Fruit fly (Drosophila melanogaster) S2 (cell line): ENCODE measurements around the gene dib.

Source experiments
- CG8478 ChIP-seq: fragments of >200 bp; optimal IDR thresholded peaks from 2 replicates; lab custom pipeline; 2018
- CTCF ChIP-seq, 2 experiments: fragments of >200 bp; optimal IDR thresholded peaks; 2 replicates each; lab custom pipeline; 2018

dib gene

DNA sequence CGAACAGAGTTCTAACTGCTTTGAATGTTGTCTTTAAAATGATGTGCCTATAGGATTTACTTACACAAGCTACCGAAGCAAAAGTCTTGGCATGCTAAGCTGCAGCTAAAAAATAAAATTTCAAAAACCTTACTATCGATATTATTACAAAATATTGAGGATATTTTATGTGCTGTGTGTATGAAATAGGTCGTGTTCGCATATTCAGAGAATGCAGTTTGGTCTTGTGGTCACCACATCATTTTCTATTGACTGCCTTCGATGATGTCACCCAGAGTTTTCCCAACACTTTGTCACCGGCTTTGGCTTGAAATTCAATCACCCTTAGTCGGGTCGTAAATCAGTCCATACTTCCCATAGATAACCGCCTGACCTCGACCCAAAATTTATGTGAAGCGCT is 14.5 kb upstream of the dib start, which contains the start of gene Dpy-30L2:
TSS of gene Dpy-30L2 (minus strand) at position 101 of the 400 bp plus-strand sequence.
- TF ChIP-seq CG8478 (lab: Kevin White, UChicago) (no peak), CTCF (optimal IDR thresholded peaks at IDR 0.05; lab: Kevin White, UChicago) (no peak)

DNA sequence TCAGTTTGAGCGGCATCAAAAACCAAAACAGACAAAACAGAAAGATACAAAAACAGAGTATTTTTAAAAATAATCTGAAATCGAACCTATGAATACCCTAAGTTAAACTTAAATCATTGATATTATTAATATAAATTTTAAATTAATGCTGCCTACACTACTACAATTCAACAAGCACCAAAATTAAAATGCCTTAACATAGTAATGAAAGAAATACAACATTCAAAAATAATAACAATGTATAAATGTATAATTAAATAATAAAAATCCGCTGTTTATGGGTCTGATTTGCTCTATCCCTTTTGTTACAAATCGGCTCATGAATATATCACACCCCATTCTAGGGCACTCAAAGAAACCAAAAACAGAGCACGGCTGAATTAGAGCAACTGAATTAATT is 13.0 kb upstream of the dib start:
- no peak for TF ChIP-seq CG8478 (lab: Kevin White, UChicago)

DNA sequence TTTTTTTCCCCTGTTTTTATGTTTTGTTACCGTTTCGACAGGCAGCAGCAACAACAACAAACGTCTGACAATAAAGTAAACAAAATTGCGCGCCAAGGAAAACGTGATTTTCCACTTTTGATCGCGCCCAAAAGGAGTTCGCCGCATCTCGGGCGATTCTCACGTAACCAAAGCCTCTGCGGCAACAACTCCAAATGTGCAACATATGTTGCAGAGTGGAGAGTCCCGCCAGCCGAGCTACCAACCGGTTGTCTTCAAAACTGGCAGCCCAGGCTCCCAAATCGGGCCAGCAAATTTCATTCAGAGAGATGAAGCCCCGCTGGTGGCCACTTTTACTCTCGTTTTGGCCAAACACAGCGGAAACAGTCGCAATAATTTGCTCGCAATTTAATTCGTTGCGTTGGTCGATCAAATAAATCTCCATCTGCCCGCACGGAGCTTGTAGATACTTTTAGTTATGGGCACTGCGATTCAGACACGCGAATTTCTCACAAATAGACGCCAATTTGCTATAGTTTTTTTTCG is 6.6 kb upstream of the dib start:
- no peak for TF ChIP-seq CTCF (optimal IDR thresholded peaks at IDR 0.05; lab: Kevin White, UChicago)
- TF ChIP-seq CG8478 (lab: Kevin White, UChicago): no peak

DNA sequence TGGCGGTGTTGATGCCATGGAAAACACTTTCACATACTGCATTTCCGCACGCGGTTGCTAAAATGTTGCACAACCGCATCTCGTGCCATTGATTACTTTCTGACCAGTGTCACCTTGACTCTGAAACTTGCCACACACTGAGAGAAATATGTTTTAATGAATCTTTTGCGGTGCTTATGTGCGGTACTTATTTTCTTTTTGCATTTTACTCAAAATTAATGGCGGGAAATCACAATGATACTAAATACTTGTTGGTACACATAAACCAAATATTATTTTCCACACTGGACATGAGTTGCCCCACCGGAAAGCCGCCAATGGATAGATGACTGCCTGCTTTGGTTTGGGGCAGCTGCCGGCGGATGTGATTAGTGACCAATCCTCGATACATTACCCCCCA is 5.3 kb upstream of the dib start:
- TF ChIP-seq CTCF (optimal IDR thresholded peaks at IDR 0.05; lab: Kevin White, UChicago) (no peak), CG8478 (lab: Kevin White, UChicago) (no peak)

DNA sequence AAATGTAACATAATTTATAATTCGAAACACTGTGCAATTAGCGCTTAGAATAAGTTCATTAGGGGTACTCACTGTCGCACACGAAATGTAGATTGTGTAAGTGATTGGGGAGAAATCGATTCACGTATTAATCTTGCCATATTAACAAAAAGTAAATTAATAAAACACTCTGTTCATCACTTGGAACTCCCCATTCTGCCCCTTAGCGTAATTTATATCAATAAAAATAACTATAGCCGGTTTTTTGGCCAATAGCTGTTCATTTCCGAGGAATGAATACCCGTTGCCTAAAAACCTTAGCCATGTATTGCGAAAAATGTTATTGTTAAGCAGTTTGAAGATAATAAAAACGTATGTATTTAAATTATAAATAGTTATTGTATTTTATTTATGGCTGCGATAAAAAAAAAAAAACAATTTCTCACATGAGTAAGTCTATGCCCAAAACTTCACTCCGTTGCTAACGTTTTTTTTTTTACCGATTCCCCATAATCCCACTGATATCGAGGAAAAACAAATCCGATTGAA is 2.7 kb upstream of the dib start, which contains the start of gene Ugt305A1:
TSS of gene Ugt305A1 (plus strand) at position 478 of the 528 bp plus-strand sequence.
- TF ChIP-seq CTCF (optimal IDR thresholded peaks at IDR 0.05; lab: Kevin White, UChicago) (no peak), CG8478 (lab: Kevin White, UChicago) (no peak)

DNA sequence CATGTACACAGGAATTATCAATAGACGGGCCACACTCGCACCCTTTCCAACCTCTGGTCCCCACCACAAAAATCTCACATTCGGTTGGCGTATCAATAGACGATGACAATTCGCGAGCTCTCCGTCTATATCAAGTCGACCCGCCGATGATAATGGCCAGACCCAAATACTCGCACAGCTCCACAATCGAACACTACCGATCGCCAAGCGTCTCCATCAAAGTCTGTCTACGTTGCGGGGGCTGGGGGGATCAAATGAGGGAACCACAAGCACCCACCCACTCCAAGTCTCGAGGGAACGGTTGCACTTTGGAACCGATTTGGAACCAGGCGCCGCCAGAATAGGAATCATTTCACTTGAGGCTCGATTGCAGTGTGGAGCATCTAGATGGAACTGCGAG is 6.3 kb downstream of the dib start:
- no peak for TF ChIP-seq CTCF (optimal IDR thresholded peaks at IDR 0.05; lab: Kevin White, UChicago)
- TF ChIP-seq CG8478 (lab: Kevin White, UChicago): no peak

DNA sequence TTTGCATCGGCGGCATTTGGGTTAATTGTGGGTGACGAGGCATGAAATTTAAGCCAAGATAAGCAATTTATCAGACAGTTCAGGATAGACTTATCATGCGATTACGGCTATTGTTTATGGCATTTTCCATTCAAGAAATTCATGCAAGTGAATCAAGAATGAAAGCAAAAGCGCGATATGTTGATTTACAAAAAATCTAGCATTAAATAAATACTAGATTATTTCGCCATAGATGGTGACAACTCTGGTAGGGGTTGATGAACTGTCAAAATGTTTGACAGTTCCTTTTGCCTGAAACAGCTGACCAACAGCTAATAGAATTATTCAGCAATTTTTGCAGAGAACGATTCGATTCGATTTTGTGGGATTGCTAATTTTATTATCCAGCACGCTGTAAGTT is 7.0 kb downstream of the dib start, which contains the start of gene CG32259:
TSS of gene CG32259 (plus strand) at position 301 of the 400 bp plus-strand sequence.
- TF ChIP-seq CTCF (optimal IDR thresholded peaks at IDR 0.05; lab: Kevin White, UChicago) (no peak), CG8478 (lab: Kevin White, UChicago) (no peak)

DNA sequence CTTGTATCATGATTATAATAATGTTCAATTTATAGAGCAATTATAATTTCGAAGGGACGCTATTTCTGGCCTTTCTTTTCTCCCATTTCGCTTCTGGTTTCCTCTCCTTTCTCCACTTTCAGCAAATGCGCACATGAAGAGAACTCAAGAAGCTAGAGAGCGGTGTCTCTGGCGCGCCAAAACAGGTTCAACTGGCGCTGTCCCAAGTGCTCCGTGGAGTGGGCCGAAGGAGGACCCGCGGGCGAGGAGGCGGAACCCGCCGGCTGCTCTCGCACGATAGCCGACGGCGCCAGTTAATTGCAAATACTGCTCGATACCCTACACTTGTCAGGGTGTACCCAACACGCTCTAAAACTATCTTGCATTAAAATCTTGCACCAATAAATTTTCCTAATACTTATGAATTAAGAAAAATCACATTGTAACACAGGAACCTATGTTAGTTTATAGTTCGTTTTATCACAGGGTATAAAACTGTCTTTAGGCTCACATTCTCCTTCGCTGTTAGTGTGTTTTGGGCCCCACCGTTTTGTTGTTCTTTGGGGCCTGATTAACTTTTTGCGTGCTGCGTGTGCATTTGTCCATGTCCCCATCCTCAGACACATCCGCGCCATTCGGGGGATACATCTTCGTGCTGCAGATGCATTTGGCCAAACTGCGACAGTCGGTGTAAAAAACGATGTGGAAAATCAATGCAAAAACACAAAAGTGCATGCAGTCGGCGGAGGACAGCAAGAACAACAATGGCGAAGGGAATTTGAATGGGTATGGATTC is 8.3 kb downstream of the dib start:
- TF ChIP-seq CG8478 (lab: Kevin White, UChicago): no peak
- no peak for TF ChIP-seq CTCF (optimal IDR thresholded peaks at IDR 0.05; lab: Kevin White, UChicago)

DNA sequence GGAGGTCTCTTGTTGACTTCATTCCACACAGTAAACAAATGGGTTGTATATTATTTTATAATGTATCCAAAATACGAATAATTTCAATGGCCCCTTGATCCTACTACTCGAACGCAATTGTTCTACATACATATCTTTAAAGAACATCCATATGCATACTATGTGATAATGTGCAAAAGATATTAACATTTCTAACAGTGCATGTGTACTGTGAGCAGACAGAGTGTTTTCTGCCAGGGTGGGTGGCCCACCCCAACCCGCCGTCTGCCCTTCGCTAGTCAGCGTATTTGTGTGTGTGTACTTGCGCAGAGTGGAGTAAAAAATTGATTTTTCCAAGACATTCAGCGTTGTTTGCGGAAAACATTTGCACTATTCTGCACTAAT is 8.9 kb downstream of the dib start:
- TF ChIP-seq CG8478 (lab: Kevin White, UChicago) (no peak), CTCF (optimal IDR thresholded peaks at IDR 0.05; lab: Kevin White, UChicago) (no peak)

DNA sequence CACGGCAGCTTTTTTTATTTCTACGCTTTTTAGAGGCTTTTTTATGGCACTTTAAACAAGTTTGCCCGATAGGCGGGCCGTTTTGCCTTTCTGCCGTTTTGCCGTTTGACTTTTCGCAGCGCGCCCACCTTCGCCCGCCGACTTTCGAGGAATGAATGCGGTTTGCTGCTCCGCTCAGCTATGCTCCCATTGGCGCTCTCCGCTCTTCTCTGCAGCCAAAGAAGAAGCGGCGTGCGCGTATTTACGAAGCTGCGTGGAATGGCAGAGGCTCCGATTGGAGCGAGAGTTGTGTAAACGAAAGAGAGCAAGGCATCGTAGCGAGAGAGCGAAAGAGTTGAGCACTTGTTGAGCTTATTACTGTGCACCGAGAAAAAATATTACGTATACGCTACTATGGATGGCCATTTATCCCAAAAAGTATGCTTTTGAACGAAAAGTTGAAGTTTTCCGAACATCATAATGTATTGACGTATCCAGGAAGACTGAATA is 9.5 kb downstream of the dib start, which contains the start of gene wit:
TSS of gene wit (minus strand) at position 157 of the 489 bp plus-strand sequence.
- TF ChIP-seq CTCF (optimal IDR thresholded peaks at IDR 0.05; lab: Kevin White, UChicago) (no peak), CG8478 (lab: Kevin White, UChicago) (no peak)

DNA sequence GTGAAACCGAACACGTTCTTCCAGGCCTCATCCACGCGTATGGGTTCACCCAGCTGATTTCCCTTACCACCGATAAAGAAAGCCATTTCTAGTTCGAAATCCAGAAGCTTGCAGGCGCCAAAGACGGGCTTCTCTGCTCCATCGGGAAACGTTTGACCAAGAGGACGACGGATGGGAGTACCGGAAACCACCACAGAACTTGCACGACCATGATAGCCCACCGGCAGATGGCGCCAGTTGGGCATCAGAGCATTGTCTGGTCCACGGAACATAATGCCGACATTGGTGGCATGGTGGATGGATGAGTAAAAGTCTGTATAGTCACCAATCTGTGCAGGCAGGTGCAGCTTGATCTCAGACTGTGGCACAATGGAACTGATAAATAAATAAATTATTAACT is 10.6 kb downstream of the dib start:
- TF ChIP-seq CTCF (optimal IDR thresholded peaks at IDR 0.05; lab: Kevin White, UChicago) (peak; percentile 74 to 76), CG8478 (lab: Kevin White, UChicago) (no peak)

DNA sequence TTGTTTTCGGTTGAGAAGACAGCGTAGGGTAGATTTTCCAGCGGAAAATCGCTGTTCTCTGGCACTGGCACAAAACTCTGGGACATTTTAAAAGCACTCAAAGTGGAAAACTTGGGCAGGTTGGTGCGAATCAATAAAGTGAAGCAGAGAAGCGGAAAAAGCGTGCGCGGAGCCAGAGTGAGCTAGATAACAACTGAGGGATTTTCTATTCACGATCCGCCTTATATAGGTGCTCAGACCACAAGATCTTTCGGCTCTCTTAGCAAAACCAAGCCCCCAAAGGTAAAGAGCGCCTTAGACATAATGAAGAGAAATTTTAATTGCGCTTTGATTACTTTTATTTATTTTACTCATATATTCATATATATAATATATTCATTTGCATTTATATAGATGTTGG is 11.7 kb downstream of the dib start, which contains the start of gene Faa:
TSS of gene Faa (minus strand) at position 200 of the 400 bp plus-strand sequence.
- TF ChIP-seq CTCF (optimal IDR thresholded peaks at IDR 0.05; lab: Kevin White, UChicago): no peak
- no peak for TF ChIP-seq CG8478 (lab: Kevin White, UChicago)

DNA sequence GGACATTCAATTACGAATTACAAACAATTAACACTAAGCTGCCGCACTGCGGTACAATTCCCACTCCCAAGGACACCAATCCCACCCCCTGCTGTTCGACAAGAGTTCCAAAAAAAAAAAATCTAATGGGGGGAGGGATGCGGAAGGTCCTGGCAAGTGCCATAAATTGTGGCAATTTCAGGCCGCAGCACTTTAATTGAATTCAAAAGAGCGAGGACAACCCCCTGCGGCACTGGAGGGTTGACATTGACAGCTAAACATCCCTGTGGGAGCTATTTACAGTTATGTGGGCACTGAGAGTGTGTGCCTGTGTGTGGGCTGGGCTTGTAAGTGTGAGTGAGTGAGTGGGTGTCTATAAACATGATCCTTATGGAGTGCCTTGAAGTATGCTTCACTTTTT is 14.8 kb downstream of the dib start:
- TF ChIP-seq CTCF (optimal IDR thresholded peaks at IDR 0.05; lab: Kevin White, UChicago): no peak
- TF ChIP-seq CG8478 (lab: Kevin White, UChicago): no peak

DNA sequence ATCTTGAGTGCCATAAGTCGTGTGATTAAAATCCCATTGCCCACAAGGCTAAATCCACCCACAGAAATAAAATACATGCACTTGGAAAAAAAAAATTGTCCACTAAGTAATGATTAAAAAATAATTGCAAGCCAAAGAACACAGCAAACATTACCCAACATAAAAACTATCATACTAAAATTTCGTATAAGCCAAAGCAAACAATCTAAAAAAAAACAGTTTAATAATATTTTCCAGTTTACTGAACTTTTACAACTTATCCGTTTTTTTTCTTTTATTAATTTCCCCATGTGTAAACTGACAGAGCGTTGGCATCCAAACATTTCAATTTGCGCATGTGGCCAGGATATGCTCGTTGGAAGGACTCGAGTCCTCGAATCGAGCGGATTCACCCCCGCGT is 18.2 kb downstream of the dib start:
- TF ChIP-seq CG8478 (lab: Kevin White, UChicago) (no peak), CTCF (optimal IDR thresholded peaks at IDR 0.05; lab: Kevin White, UChicago) (no peak)

DNA sequence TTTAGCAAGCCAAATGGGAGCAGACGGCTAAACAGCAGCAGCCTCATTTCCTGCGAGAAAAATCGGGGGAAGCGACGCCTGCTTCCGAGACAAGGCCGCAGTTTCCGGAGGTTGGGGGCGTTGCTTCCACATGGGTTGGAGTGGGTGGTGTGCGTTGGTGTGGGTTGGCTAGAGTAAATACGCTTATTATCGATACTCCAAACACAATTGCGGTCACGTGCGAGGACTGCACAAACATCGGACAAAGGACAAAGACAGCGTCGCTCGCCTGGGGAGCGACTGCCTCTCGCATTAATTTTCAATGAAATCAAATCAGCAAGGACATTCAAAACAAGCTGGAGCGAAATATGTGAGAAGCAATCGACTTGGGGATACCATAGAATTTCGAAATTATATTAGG is 19.2 kb downstream of the dib start:
- TF ChIP-seq CG8478 (lab: Kevin White, UChicago): no peak
- TF ChIP-seq CTCF (optimal IDR thresholded peaks at IDR 0.05; lab: Kevin White, UChicago): no peak
